Fruit fly (Drosophila melanogaster) whole organism, embryonic: ENCODE results near the gene mdu.

Experiments
- Antp ChIP-seq: fragments of 200-800 bp; sonication (Bioruptor generic); optimal IDR thresholded peaks from 3 replicates; lab custom pipeline; 2016; ENCODE audit warnings: missing biosample characterization, missing genetic modification characterization
- B-H1 ChIP-seq: fragments of 200-800 bp; sonication (Bioruptor generic); IDR thresholded peaks from 3 replicates; pipeline ENCODE4 v1.3.6; 2022; ENCODE audit warnings: missing biosample characterization, missing genetic modification characterization
- Blimp-1 ChIP-seq: fragments of 200-800 bp; sonication (Bioruptor generic); optimal IDR thresholded peaks from 3 replicates; lab custom pipeline; 2018; ENCODE audit warnings: missing biosample characterization, missing genetic modification characterization, mild to moderate bottlenecking, moderate library complexity, missing genetic modification reagents
- CG10274 ChIP-seq: fragments of 200-800 bp; sonication (Bioruptor generic); optimal IDR thresholded peaks from 3 replicates; lab custom pipeline; 2017; ENCODE audit warnings: missing biosample characterization, mild to moderate bottlenecking, missing genetic modification characterization
- CG10565 ChIP-seq: fragments of 200-800 bp; sonication (Bioruptor generic); optimal IDR thresholded peaks from 3 replicates; lab custom pipeline; 2016; ENCODE audit warnings: missing biosample characterization, mild to moderate bottlenecking, missing genetic modification characterization
- CG11695 ChIP-seq: fragments of 200-800 bp; sonication (Bioruptor generic); IDR thresholded peaks from 3 replicates; pipeline ENCODE4 v1.3.6; 2022; ENCODE audit warnings: missing biosample characterization, missing genetic modification characterization
- CG11696 ChIP-seq: fragments of 200-800 bp; sonication (Bioruptor generic); IDR thresholded peaks from 2 replicates; pipeline ENCODE4 v1.3.6; 2022; ENCODE audit warnings: missing biosample characterization, missing genetic modification characterization
- CG12659 ChIP-seq: fragments of 200-800 bp; sonication (Bioruptor generic); optimal IDR thresholded peaks from 3 replicates; lab custom pipeline; 2017; ENCODE audit warnings: mild to moderate bottlenecking, missing biosample characterization, missing genetic modification reagents, missing genetic modification characterization
- CG12769 ChIP-seq: fragments of 200-800 bp; sonication (Bioruptor generic); optimal IDR thresholded peaks from 2 replicates; lab custom pipeline; 2019; ENCODE audit warnings: missing biosample characterization, mild to moderate bottlenecking, missing genetic modification characterization, moderate library complexity
- CG13775 ChIP-seq: fragments of 200-800 bp; sonication (Bioruptor generic); optimal IDR thresholded peaks from 3 replicates; lab custom pipeline; 2017; ENCODE audit warnings: missing biosample characterization, mild to moderate bottlenecking, missing genetic modification characterization
- CG14014 ChIP-seq: fragments of 200-800 bp; sonication (Bioruptor generic); IDR thresholded peaks from 2 replicates; pipeline ENCODE4 v1.3.6; 2022; ENCODE audit warnings: missing biosample characterization, missing genetic modification characterization
- CG14965 ChIP-seq: fragments of 200-800 bp; sonication (Bioruptor generic); optimal IDR thresholded peaks from 2 replicates; lab custom pipeline; 2016; ENCODE audit warnings: missing biosample characterization, missing genetic modification characterization, borderline replicate concordance
- CG17186 ChIP-seq: fragments of 200-800 bp; sonication (Bioruptor generic); optimal IDR thresholded peaks from 3 replicates; lab custom pipeline; 2017; ENCODE audit warnings: missing biosample characterization, missing genetic modification reagents, missing genetic modification characterization
- CG2199 ChIP-seq: fragments of 200-800 bp; sonication (Bioruptor generic); IDR thresholded peaks from 3 replicates; pipeline ENCODE4 v1.3.6; 2022; ENCODE audit warnings: missing biosample characterization, missing genetic modification characterization
- CG31224 ChIP-seq: fragments of 200-800 bp; sonication (Bioruptor generic); IDR thresholded peaks from 2 replicates; pipeline ENCODE4 v1.3.6; 2022; ENCODE audit warnings: missing biosample characterization, missing genetic modification characterization
- CG4854 ChIP-seq: fragments of 200-800 bp; sonication (Bioruptor generic); optimal IDR thresholded peaks from 2 replicates; lab custom pipeline; 2016; ENCODE audit warnings: missing biosample characterization, missing genetic modification characterization, inconsistent platforms
- CG5245 ChIP-seq: fragments of 200-800 bp; sonication (Bioruptor generic); optimal IDR thresholded peaks from 3 replicates; lab custom pipeline; 2016; ENCODE audit warnings: missing biosample characterization, missing genetic modification characterization
- CG6254 ChIP-seq: fragments of 200-800 bp; sonication (Bioruptor generic); optimal IDR thresholded peaks from 3 replicates; lab custom pipeline; 2017; ENCODE audit warnings: mild to moderate bottlenecking, missing biosample characterization, missing genetic modification reagents, missing genetic modification characterization
- CG9932 ChIP-seq: fragments of 200-800 bp; sonication (Bioruptor generic); IDR thresholded peaks from 2 replicates; pipeline ENCODE4 v1.3.6; 2022; ENCODE audit warnings: missing biosample characterization, missing genetic modification characterization
- Camta ChIP-seq: fragments of 200-800 bp; sonication (Bioruptor generic); optimal IDR thresholded peaks from 2 replicates; lab custom pipeline; 2016; ENCODE audit warnings: missing biosample characterization, missing genetic modification characterization
- CoRest ChIP-seq: fragments of 200-800 bp; sonication (Bioruptor generic); optimal IDR thresholded peaks from 3 replicates; lab custom pipeline; 2018; ENCODE audit warnings: missing biosample characterization, mild to moderate bottlenecking, missing genetic modification characterization, moderate library complexity
- Deaf1 ChIP-seq: fragments of 200-800 bp; optimal IDR thresholded peaks from 3 replicates; lab custom pipeline; 2019; ENCODE audit warnings: missing biosample characterization, mild to moderate bottlenecking, missing genetic modification characterization, moderate library complexity
- Dek ChIP-seq: fragments of 200-800 bp; sonication (Bioruptor generic); optimal IDR thresholded peaks from 3 replicates; lab custom pipeline; 2019; ENCODE audit warnings: missing biosample characterization, mild to moderate bottlenecking, missing genetic modification characterization, moderate library complexity
- E2f2 ChIP-seq: fragments of 200-800 bp; sonication (Bioruptor generic); IDR thresholded peaks from 2 replicates; pipeline ENCODE4 v1.3.6; 2022; ENCODE audit warnings: missing biosample characterization, missing genetic modification characterization
- H2.0 ChIP-seq: fragments of 200-800 bp; sonication (Bioruptor generic); IDR thresholded peaks from 2 replicates; pipeline ENCODE4 v1.3.6; 2022; ENCODE audit warnings: missing biosample characterization, missing genetic modification characterization
- Hr39 ChIP-seq: fragments of >200 bp; optimal IDR thresholded peaks from 2 replicates; lab custom pipeline; 2017
- Kr ChIP-seq: fragments of 200-800 bp; sonication (Bioruptor generic); optimal IDR thresholded peaks from 2 replicates; lab custom pipeline; 2017; ENCODE audit warnings: missing biosample characterization, mild to moderate bottlenecking, missing genetic modification characterization
- Lim3 ChIP-seq: fragments of 200-800 bp; sonication (Bioruptor generic); IDR thresholded peaks from 2 replicates; pipeline ENCODE4 v1.3.6; 2022; ENCODE audit warnings: missing biosample characterization, missing genetic modification characterization
- Lpt ChIP-seq: fragments of >200 bp; optimal IDR thresholded peaks from 2 replicates; lab custom pipeline; 2018; ENCODE audit warnings: missing biosample characterization, missing genetic modification characterization
- NfI ChIP-seq: fragments of 200-800 bp; sonication (Bioruptor generic); optimal IDR thresholded peaks from 3 replicates; lab custom pipeline; 2018; ENCODE audit warnings: missing biosample characterization, mild to moderate bottlenecking, missing genetic modification characterization, moderate library complexity
- Pdp1 ChIP-seq, 2 experiments: fragments of 200-800 bp; sonication (Bioruptor generic); optimal IDR thresholded peaks; 3 replicates each; lab custom pipeline; 2016; ENCODE audit warnings: missing biosample characterization in 2 of 2, missing genetic modification characterization in 2 of 2, mild to moderate bottlenecking in 1 of 2, moderate library complexity in 1 of 2
- Poxn ChIP-seq: fragments of 200-800 bp; sonication (Bioruptor generic); IDR thresholded peaks from 2 replicates; pipeline ENCODE4 v1.3.6; 2022; ENCODE audit warnings: missing biosample characterization, missing genetic modification characterization
- Vsx1 ChIP-seq: fragments of 200-800 bp; sonication (Bioruptor generic); optimal IDR thresholded peaks from 2 replicates; lab custom pipeline; 2017; ENCODE audit warnings: missing biosample characterization, mild to moderate bottlenecking, missing genetic modification characterization, missing genetic modification reagents
- ase ChIP-seq: fragments of 200-800 bp; sonication (Bioruptor generic); IDR thresholded peaks from 3 replicates; pipeline ENCODE4 v1.3.6; 2022; ENCODE audit warnings: missing biosample characterization, missing genetic modification characterization
- az2 ChIP-seq: fragments of 200-800 bp; sonication (Bioruptor generic); optimal IDR thresholded peaks from 3 replicates; lab custom pipeline; 2016; ENCODE audit warnings: missing biosample characterization, missing genetic modification characterization
- dmrt99B ChIP-seq: fragments of 200-800 bp; sonication (Bioruptor generic); optimal IDR thresholded peaks from 2 replicates; lab custom pipeline; 2018; ENCODE audit warnings: missing biosample characterization, mild to moderate bottlenecking, missing genetic modification characterization, moderate library complexity
- eve ChIP-seq, 2 experiments: fragments of >200 bp; optimal IDR thresholded peaks; 2 replicates each; lab custom pipeline; 2017; ENCODE audit warnings: missing biosample characterization in 2 of 2, missing genetic modification characterization in 2 of 2
- fd96Cb ChIP-seq: fragments of 200-800 bp; sonication (Bioruptor generic); optimal IDR thresholded peaks from 2 replicates; lab custom pipeline; 2018; ENCODE audit warnings: missing biosample characterization, mild to moderate bottlenecking, missing genetic modification characterization, moderate library complexity
- fru ChIP-seq: fragments of >200 bp; optimal IDR thresholded peaks from 2 replicates; lab custom pipeline; 2017
- insv ChIP-seq, 2 experiments: fragments of 200-800 bp; sonication (Bioruptor generic); optimal IDR thresholded peaks; 3 replicates each; lab custom pipeline; 2016 to 2018; ENCODE audit warnings: missing biosample characterization in 2 of 2, missing genetic modification characterization in 2 of 2
- jigr1 ChIP-seq: fragments of 200-800 bp; sonication (Bioruptor generic); IDR thresholded peaks from 3 replicates; pipeline ENCODE4 v1.3.6; 2022; ENCODE audit warnings: missing biosample characterization, missing genetic modification characterization
- kah ChIP-seq: fragments of 200-800 bp; sonication (Bioruptor generic); optimal IDR thresholded peaks from 2 replicates; lab custom pipeline; 2018; ENCODE audit warnings: missing biosample characterization, mild to moderate bottlenecking, missing genetic modification characterization
- lmd ChIP-seq: fragments of 200-800 bp; sonication (Bioruptor generic); IDR thresholded peaks from 2 replicates; pipeline ENCODE4 v1.3.6; 2022; ENCODE audit warnings: missing biosample characterization, missing genetic modification characterization
- nau ChIP-seq: fragments of 200-800 bp; sonication (Bioruptor generic); optimal IDR thresholded peaks from 3 replicates; lab custom pipeline; 2017; ENCODE audit warnings: missing biosample characterization, mild to moderate bottlenecking, missing genetic modification characterization, missing genetic modification reagents
- nom ChIP-seq: fragments of 200-800 bp; sonication (Bioruptor generic); optimal IDR thresholded peaks from 2 replicates; lab custom pipeline; 2017; ENCODE audit warnings: missing biosample characterization, missing genetic modification characterization, mild to moderate bottlenecking, moderate library complexity, missing genetic modification reagents
- oc ChIP-seq: fragments of 200-800 bp; sonication (Bioruptor generic); optimal IDR thresholded peaks from 2 replicates; lab custom pipeline; 2018; ENCODE audit warnings: missing biosample characterization, mild to moderate bottlenecking, missing genetic modification characterization, moderate library complexity
- psq ChIP-seq: fragments of 200-800 bp; sonication (Bioruptor generic); optimal IDR thresholded peaks from 2 replicates; lab custom pipeline; 2017; ENCODE audit warnings: missing biosample characterization, missing genetic modification characterization
- sisA ChIP-seq: fragments of 200-800 bp; sonication (Bioruptor generic); IDR thresholded peaks from 2 replicates; pipeline ENCODE4 v1.3.6; 2022; ENCODE audit warnings: missing biosample characterization, missing genetic modification characterization
- sna ChIP-seq: fragments of 200-800 bp; sonication (Bioruptor generic); IDR thresholded peaks from 2 replicates; pipeline ENCODE4 v1.3.6; 2022; ENCODE audit warnings: missing biosample characterization, missing genetic modification characterization; ENCODE audit not compliant: partially characterized antibody
- tap ChIP-seq: fragments of 200-800 bp; optimal IDR thresholded peaks from 3 replicates; lab custom pipeline; 2019; ENCODE audit warnings: missing biosample characterization, mild to moderate bottlenecking, missing genetic modification characterization, moderate library complexity
- tx ChIP-seq: fragments of 200-800 bp; sonication (Bioruptor generic); optimal IDR thresholded peaks from 2 replicates; lab custom pipeline; 2016; ENCODE audit warnings: missing biosample characterization, missing genetic modification characterization
- zfh2 ChIP-seq: fragments of 200-800 bp; sonication (Bioruptor generic); optimal IDR thresholded peaks from 2 replicates; lab custom pipeline; 2016; ENCODE audit warnings: missing biosample characterization, missing genetic modification characterization

The mdu gene

DNA sequence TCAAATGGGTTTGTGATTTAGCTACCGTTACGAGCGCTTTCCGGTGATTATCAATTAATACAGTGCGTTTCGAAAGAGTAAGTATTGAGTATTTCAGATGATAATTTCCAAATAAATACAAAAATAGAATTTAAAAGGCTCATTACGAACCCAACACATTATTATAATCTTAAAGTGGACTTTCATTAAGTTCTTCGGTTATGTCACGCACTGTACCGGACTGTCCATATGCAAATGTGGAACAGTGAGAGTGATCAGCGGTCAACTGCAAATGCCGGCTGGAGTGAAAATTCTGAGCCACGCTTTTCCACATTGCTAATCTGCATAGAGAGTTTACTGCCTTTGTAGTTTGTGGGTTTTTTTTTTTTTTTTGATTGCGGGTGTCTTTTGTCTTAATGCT lies 43.3 kb upstream of the mdu start (continued):
- peak; percentile 86 for TF ChIP-seq Blimp-1 (GFP tag; lab: Kevin White, UChicago)
- TF ChIP-seq E2f2 (GFP tag; lab: Robert Waterston, UW): no peak
- no peak for TF ChIP-seq Camta (GFP tag; lab: Kevin White, UChicago)
- TF ChIP-seq CG12659 (GFP tag; lab: Kevin White, UChicago): no peak
- no peak for TF ChIP-seq CG13775 (GFP tag; lab: Kevin White, UChicago)
- no peak for TF ChIP-seq nom (GFP tag; lab: Kevin White, UChicago)
- no peak for TF ChIP-seq psq (GFP tag; lab: Kevin White, UChicago)
- no peak for TF ChIP-seq ase (GFP tag; lab: Robert Waterston, UW)
- no peak for TF ChIP-seq H2.0 (GFP tag; lab: Robert Waterston, UW)
- TF ChIP-seq CG5245: no peak
- no peak for TF ChIP-seq Deaf1 (tag; lab: Kevin White, UChicago)
- TF ChIP-seq Kr (GFP tag; lab: Kevin White, UChicago): no peak
- no peak for TF ChIP-seq lmd (GFP tag; lab: Robert Waterston, UW)
- TF ChIP-seq NfI (GFP tag; lab: Kevin White, UChicago): no peak
- no peak for TF ChIP-seq CG11696 (GFP tag; lab: Robert Waterston, UW)
- no peak for TF ChIP-seq fd96Cb (tag; lab: Kevin White, UChicago)
- peak; percentile 1 for TF ChIP-seq oc (tag; lab: Kevin White, UChicago)
- no peak for TF ChIP-seq CG2199 (GFP tag; lab: Robert Waterston, UW)
- TF ChIP-seq kah (GFP tag; lab: Kevin White, UChicago): no peak
- peak; percentile 26 for TF ChIP-seq CG12769 (tag; lab: Kevin White, UChicago)
- no peak for TF ChIP-seq sna (GFP tag; lab: Robert Waterston, UW)
- no peak for TF ChIP-seq nau (GFP tag; lab: Kevin White, UChicago)
- TF ChIP-seq CG11695: 0 out of 3 replicates have a peak, but pooled peaks have one; percentile 46
- TF ChIP-seq dmrt99B (tag; lab: Kevin White, UChicago): peak; percentile 37
- no peak for TF ChIP-seq Antp
- TF ChIP-seq sisA (GFP tag; lab: Robert Waterston, UW): no peak
- TF ChIP-seq CG10274 (GFP tag; lab: Kevin White, UChicago): no peak
- TF ChIP-seq CoRest (tag; lab: Kevin White, UChicago): peak; percentile 9
- no peak for TF ChIP-seq jigr1 (GFP tag; lab: Robert Waterston, UW)
- peak; percentile 8 for TF ChIP-seq az2 (GFP tag; lab: Kevin White, UChicago)
- no peak for TF ChIP-seq Vsx1 (GFP tag; lab: Kevin White, UChicago)
- TF ChIP-seq B-H1 (GFP tag; lab: Robert Waterston, UW): no peak
- TF ChIP-seq tap (tag; lab: Kevin White, UChicago): no peak
- no peak for TF ChIP-seq CG14965 (GFP tag; lab: Kevin White, UChicago)
- no peak for TF ChIP-seq insv (GFP tag; optimal IDR thresholded peaks at IDR 0.05; lab: Kevin White, UChicago)
- no peak for TF ChIP-seq Lim3
- TF ChIP-seq CG9932 (GFP tag; lab: Robert Waterston, UW): no peak
- 0 out of 2 replicates have a peak, but pooled peaks have one; percentile 17 for TF ChIP-seq CG14014 (GFP tag; lab: Robert Waterston, UW)
- TF ChIP-seq CG31224 (GFP tag; lab: Robert Waterston, UW): no peak
- no peak for TF ChIP-seq CG10565 (GFP tag; lab: Kevin White, UChicago)
- TF ChIP-seq CG17186: no peak
- TF ChIP-seq Poxn (GFP tag; lab: Robert Waterston, UW): no peak
- no peak for TF ChIP-seq Dek (tag; lab: Kevin White, UChicago)
- TF ChIP-seq Pdp1 (GFP tag; optimal IDR thresholded peaks at IDR 0.05; lab: Kevin White, UChicago): peak in 1 of 2 experiments; percentile 24
- no peak for TF ChIP-seq Lpt (GFP tag; lab: Kevin White, UChicago)
- no peak for TF ChIP-seq tx (GFP tag; lab: Kevin White, UChicago)
- TF ChIP-seq fru (lab: Kevin White, UChicago): no peak
- TF ChIP-seq zfh2 (GFP tag; lab: Kevin White, UChicago): no peak
- TF ChIP-seq CG4854 (GFP tag; lab: Kevin White, UChicago): no peak
- no peak for TF ChIP-seq Hr39 (lab: Kevin White, UChicago)
- TF ChIP-seq CG6254: no peak
- no peak for TF ChIP-seq eve (GFP tag; optimal IDR thresholded peaks at IDR 0.05; lab: Kevin White, UChicago)
